Worm (Caenorhabditis elegans) whole organism, young adult: ENCODE data around the gene F36H5.17.
"Not testable (repeated sequence)": the region's sequence is repeated elsewhere in the genome, so short reads cannot be mapped to it uniquely, and the experiment has no call there.

Experiments
- C06A6.2 ChIP-seq: fragments of 200-800 bp; sonication (Bioruptor generic); conservative IDR thresholded peaks from 2 replicates; pipeline ENCODE4 v1.3.6; 2022; ENCODE audit warnings: missing genetic modification characterization, missing compliant biosample characterization
- F33H1.4 ChIP-seq: fragments of 200-800 bp; sonication (Bioruptor generic); IDR thresholded peaks from 2 replicates; pipeline ENCODE4 v1.3.6; 2022; ENCODE audit warnings: missing genetic modification reagents, missing genetic modification characterization, missing compliant biosample characterization
- F37B4.10 ChIP-seq: fragments of 200-800 bp; sonication (Bioruptor generic); IDR thresholded peaks from 2 replicates; pipeline ENCODE4 v1.3.6; 2022; ENCODE audit warnings: missing genetic modification characterization, missing compliant biosample characterization
- T07F8.4 ChIP-seq: sonication (generic microtip); optimal IDR thresholded peaks from 2 replicates; lab custom pipeline; 2016; ENCODE audit warnings: mild to moderate bottlenecking, missing genetic modification characterization, moderate library complexity, missing compliant biosample characterization
- Y53F4B.3 ChIP-seq: fragments of 200-800 bp; sonication (Bioruptor generic); IDR thresholded peaks from 2 replicates; pipeline ENCODE4 v1.3.6; 2022; ENCODE audit warnings: missing genetic modification reagents, missing genetic modification characterization, missing compliant biosample characterization
- Y67H2A.10 ChIP-seq: fragments of 200-800 bp; sonication (Bioruptor generic); conservative IDR thresholded peaks from 2 replicates; pipeline ENCODE4 v1.3.6; 2022; ENCODE audit warnings: missing genetic modification reagents, missing genetic modification characterization, missing compliant biosample characterization
- Y95B8A.8 ChIP-seq: fragments of 200-800 bp; sonication (Bioruptor generic); IDR thresholded peaks from 2 replicates; pipeline ENCODE4 v1.3.6; 2022; ENCODE audit warnings: missing genetic modification reagents, missing genetic modification characterization, missing compliant biosample characterization
- akir-1 ChIP-seq: fragments of 200-800 bp; sonication (Bioruptor generic); optimal IDR thresholded peaks from 2 replicates; lab custom pipeline; 2018; ENCODE audit warnings: mild to moderate bottlenecking, missing genetic modification characterization, moderate library complexity, missing compliant biosample characterization
- aptf-2 ChIP-seq: fragments of 200-800 bp; sonication (Bioruptor generic); conservative IDR thresholded peaks from 2 replicates; pipeline ENCODE4 v1.3.6; 2022; ENCODE audit warnings: missing genetic modification reagents, missing genetic modification characterization, missing compliant biosample characterization
- atf-7 ChIP-seq: sonication (generic microtip); optimal IDR thresholded peaks from 2 replicates; lab custom pipeline; 2017; ENCODE audit warnings: mild to moderate bottlenecking, missing genetic modification characterization, missing compliant biosample characterization
- attf-3 ChIP-seq: fragments of 200-800 bp; sonication (Bioruptor generic); conservative IDR thresholded peaks from 2 replicates; pipeline ENCODE4 v1.3.6; 2022; ENCODE audit warnings: missing genetic modification reagents, missing genetic modification characterization, missing compliant biosample characterization
- attf-6 ChIP-seq: fragments of 200-800 bp; sonication (Bioruptor generic); IDR thresholded peaks from 2 replicates; pipeline ENCODE4 v1.3.6; 2022; ENCODE audit warnings: missing genetic modification reagents, missing genetic modification characterization, missing compliant biosample characterization
- cebp-1 ChIP-seq, 2 experiments: fragments of 200-800 bp in 1 of 2; sonication (Bioruptor generic) in 1 of 2; sonication (generic microtip) in 1 of 2; IDR thresholded peaks in 1 of 2; optimal IDR thresholded peaks in 1 of 2; 2 replicates each; pipeline versions ENCODE4 v1.3.6 to Lab custom; 2017 to 2022; ENCODE audit warnings: missing compliant biosample characterization in 2 of 2, missing genetic modification characterization in 2 of 2, mild to moderate bottlenecking in 1 of 2, missing genetic modification reagents in 1 of 2, moderate library complexity in 1 of 2
- cebp-2 ChIP-seq: fragments of 200-800 bp; sonication (Bioruptor generic); IDR thresholded peaks from 2 replicates; pipeline ENCODE4 v1.3.6; 2022; ENCODE audit warnings: missing genetic modification characterization, missing compliant biosample characterization
- ceh-58 ChIP-seq: fragments of 200-800 bp; sonication (Bioruptor generic); IDR thresholded peaks from 2 replicates; pipeline ENCODE4 v1.3.6; 2022; ENCODE audit warnings: missing genetic modification characterization, missing compliant biosample characterization
- ceh-79 ChIP-seq: sonication (generic microtip); optimal IDR thresholded peaks from 2 replicates; lab custom pipeline; 2017; ENCODE audit warnings: mild to moderate bottlenecking, missing genetic modification characterization, missing compliant biosample characterization
- dox-1 ChIP-seq: fragments of 200-800 bp; sonication (Bioruptor generic); IDR thresholded peaks from 2 replicates; pipeline ENCODE4 v1.3.6; 2022; ENCODE audit warnings: missing genetic modification reagents, missing genetic modification characterization, missing compliant biosample characterization
- efl-1 ChIP-seq: fragments of 150-350 bp; optimal IDR thresholded peaks from 2 replicates; lab custom pipeline; 2014; ENCODE audit warnings: missing biosample characterization, missing genetic modification reagents, missing genetic modification characterization
- egl-44 ChIP-seq: fragments of 200-800 bp; sonication (Bioruptor generic); IDR thresholded peaks from 2 replicates; pipeline ENCODE4 v1.3.6; 2022; ENCODE audit warnings: missing genetic modification reagents, missing genetic modification characterization, missing compliant biosample characterization
- hlh-26 ChIP-seq: fragments of 200-800 bp; sonication (Bioruptor generic); conservative IDR thresholded peaks from 2 replicates; pipeline ENCODE4 v1.3.6; 2022; ENCODE audit warnings: missing genetic modification reagents, missing genetic modification characterization, missing compliant biosample characterization
- hmg-20 ChIP-seq: fragments of 200-800 bp; sonication (Bioruptor generic); IDR thresholded peaks from 2 replicates; pipeline ENCODE4 v1.3.6; 2022; ENCODE audit warnings: missing genetic modification reagents, missing genetic modification characterization, missing compliant biosample characterization
- hrde-1 ChIP-seq: sonication (generic microtip); optimal IDR thresholded peaks from 2 replicates; lab custom pipeline; 2016; ENCODE audit warnings: missing genetic modification characterization, mild to moderate bottlenecking, missing compliant biosample characterization, moderate library complexity, missing genotype, missing genetic modification reagents, borderline replicate concordance
- lin-35 ChIP-seq, 3 experiments: fragments of 150-350 bp in 2 of 3; sonication (generic microtip) in 1 of 3; optimal IDR thresholded peaks; 2 replicates each; lab custom pipeline; 2014 to 2018; ENCODE audit warnings: missing biosample characterization in 3 of 3, missing genetic modification characterization in 3 of 3, missing genetic modification reagents in 3 of 3
- madf-3 ChIP-seq: fragments of 200-800 bp; sonication (Bioruptor generic); IDR thresholded peaks from 2 replicates; pipeline ENCODE4 v1.3.6; 2022; ENCODE audit warnings: missing genetic modification reagents, missing genetic modification characterization, missing compliant biosample characterization
- mcd-1 ChIP-seq: fragments of 200-800 bp; sonication (Bioruptor generic); IDR thresholded peaks from 2 replicates; pipeline ENCODE4 v1.3.6; 2022; ENCODE audit warnings: missing genetic modification reagents, missing genetic modification characterization, missing compliant biosample characterization
- mel-28 ChIP-seq: sonication (generic microtip); optimal IDR thresholded peaks from 2 replicates; lab custom pipeline; 2016; ENCODE audit warnings: borderline replicate concordance, mild to moderate bottlenecking, missing genetic modification characterization, missing compliant biosample characterization
- mes-4 ChIP-seq: sonication (generic microtip); optimal IDR thresholded peaks from 2 replicates; lab custom pipeline; 2016; ENCODE audit warnings: missing genotype, missing genetic modification characterization, missing compliant biosample characterization
- nhr-179 ChIP-seq: sonication (generic microtip); optimal IDR thresholded peaks from 2 replicates; lab custom pipeline; 2016; ENCODE audit warnings: mild to moderate bottlenecking, missing genetic modification characterization, missing compliant biosample characterization
- nhr-27 ChIP-seq: fragments of 200-800 bp; sonication (Bioruptor generic); optimal IDR thresholded peaks from 2 replicates; lab custom pipeline; 2018; ENCODE audit warnings: mild to moderate bottlenecking, missing genetic modification characterization, moderate library complexity, missing compliant biosample characterization
- nhr-80 ChIP-seq: sonication (generic microtip); optimal IDR thresholded peaks from 2 replicates; lab custom pipeline; 2016; ENCODE audit warnings: missing genetic modification characterization, missing compliant biosample characterization
- repo-1 ChIP-seq: sonication (generic microtip); optimal IDR thresholded peaks from 2 replicates; lab custom pipeline; 2017; ENCODE audit warnings: mild to moderate bottlenecking, missing genetic modification characterization, missing compliant biosample characterization
- sea-2 ChIP-seq: fragments of 200-800 bp; sonication (Bioruptor generic); IDR thresholded peaks from 2 replicates; pipeline ENCODE4 v1.3.6; 2022; ENCODE audit warnings: missing genetic modification characterization, missing compliant biosample characterization
- snpc-1.3 ChIP-seq: sonication (generic microtip); optimal IDR thresholded peaks from 2 replicates; lab custom pipeline; 2017; ENCODE audit warnings: missing genetic modification characterization, mild to moderate bottlenecking, missing compliant biosample characterization, antibody characterized with exemption, moderate library complexity, missing genotype, missing genetic modification reagents; ENCODE audit not compliant: insufficient read depth
- somi-1 ChIP-seq: fragments of 200-800 bp; sonication (Bioruptor generic); optimal IDR thresholded peaks from 2 replicates; lab custom pipeline; 2018; ENCODE audit warnings: mild to moderate bottlenecking, missing genetic modification characterization, missing compliant biosample characterization
- tbx-9 ChIP-seq: sonication (generic microtip); optimal IDR thresholded peaks from 2 replicates; lab custom pipeline; 2016; ENCODE audit warnings: borderline replicate concordance, missing genetic modification characterization, inconsistent platforms, missing compliant biosample characterization
- unc-130 ChIP-seq: sonication (generic microtip); optimal IDR thresholded peaks from 2 replicates; lab custom pipeline; 2016; ENCODE audit warnings: missing genetic modification reagents, missing genetic modification characterization, missing compliant biosample characterization
- zfh-2 ChIP-seq: fragments of 200-800 bp; sonication (Bioruptor generic); conservative IDR thresholded peaks from 2 replicates; pipeline ENCODE4 v1.3.6; 2022; ENCODE audit warnings: missing genetic modification reagents, missing genetic modification characterization, missing compliant biosample characterization
- ztf-22 ChIP-seq: fragments of 200-800 bp; sonication (Bioruptor generic); optimal IDR thresholded peaks from 2 replicates; lab custom pipeline; 2018; ENCODE audit warnings: mild to moderate bottlenecking, missing genetic modification characterization, moderate library complexity, missing compliant biosample characterization
- ztf-25 ChIP-seq: fragments of 200-800 bp; sonication (Bioruptor generic); IDR thresholded peaks from 2 replicates; pipeline ENCODE4 v1.3.6; 2022; ENCODE audit warnings: missing genetic modification reagents, missing genetic modification characterization, missing compliant biosample characterization
- ztf-28 ChIP-seq: fragments of 200-800 bp; sonication (Bioruptor generic); IDR thresholded peaks from 2 replicates; pipeline ENCODE4 v1.3.6; 2022; ENCODE audit warnings: missing genetic modification reagents, missing genetic modification characterization, missing compliant biosample characterization

F36H5.17 gene

DNA sequence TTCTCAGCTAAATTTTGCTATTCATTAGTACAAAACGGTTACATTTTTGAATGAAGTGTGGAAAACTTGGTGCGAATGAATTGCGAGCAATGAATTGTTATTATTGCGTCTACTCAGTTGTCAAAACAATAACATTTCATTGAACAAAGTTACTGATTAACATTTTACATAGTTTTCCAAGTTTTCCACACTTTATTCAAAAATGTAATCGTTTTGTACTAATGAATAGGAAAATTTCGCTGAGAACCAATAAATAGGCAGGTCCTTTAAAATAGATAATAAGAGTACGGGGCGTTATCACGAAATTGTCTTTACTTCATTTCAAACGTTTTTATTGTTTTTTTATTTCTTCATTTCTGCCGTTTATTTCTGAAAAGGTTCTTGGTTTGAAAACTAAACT is 26.5 kb upstream of the F36H5.17 start, which contains the start of gene math-4:
Gene math-4, minus strand, starts transcription at position 101 of the 400 bp plus-strand sequence.
- TF ChIP-seq mel-28 (tag; lab: Kevin White, UChicago) = no peak
- no peak for TF ChIP-seq T07F8.4 (tag; lab: Kevin White, UChicago)
- TF ChIP-seq hrde-1 (tag; lab: Kevin White, UChicago) = no peak
- TF ChIP-seq sea-2 (GFP tag; lab: Robert Waterston, UW) = no peak
- no peak for TF ChIP-seq hmg-20 (GFP tag; lab: Robert Waterston, UW)

DNA sequence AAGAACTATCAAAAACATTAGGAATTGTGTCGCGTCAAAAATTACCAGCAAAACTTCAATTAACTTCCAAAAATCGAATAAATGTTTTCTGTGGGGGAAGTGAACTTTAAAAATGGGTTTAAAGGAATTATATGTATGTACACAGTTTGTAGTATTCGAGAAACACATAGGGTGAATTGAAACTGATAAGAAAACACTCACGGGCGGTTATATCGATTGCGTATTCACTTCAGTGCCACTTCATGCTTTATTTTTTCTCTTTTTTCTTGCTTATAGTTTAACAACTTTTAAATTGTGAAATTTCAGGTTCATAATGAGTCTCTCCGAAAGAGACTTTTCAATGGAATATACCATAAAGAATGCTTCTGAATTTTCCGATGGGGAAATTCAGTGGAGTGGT is 19.3 kb upstream of the F36H5.17 start, which contains the start of gene F36H5.14:
Gene F36H5.14, plus strand, starts transcription at position 301 of the 400 bp plus-strand sequence.
- not testable (repeated sequence) for TF ChIP-seq aptf-2; tbx-9 (tag; lab: Kevin White, UChicago); efl-1 (GFP tag; lab: Kevin White, UChicago)
- TF ChIP-seq, all 124 proteins: peak for 0; not testable (repeated sequence) for 124

- TF ChIP-seq lin-35 (GFP tag; optimal IDR thresholded peaks at IDR 0.05; lab: Kevin White, UChicago) (no peak), F33H1.4 (no peak), sea-2 (GFP tag; lab: Robert Waterston, UW) (no peak), mel-28 (tag; lab: Kevin White, UChicago) (no peak), ztf-22 (GFP tag; lab: Kevin White, UChicago) (no peak), ceh-58 (GFP tag; lab: Robert Waterston, UW) (no peak), nhr-27 (tag; lab: Kevin White, UChicago) (no peak), snpc-1.3 (no peak), cebp-2 (GFP tag; lab: Robert Waterston, UW) (no peak), cebp-1 (GFP tag; IDR thresholded peaks at IDR 0.05; lab: Robert Waterston, UW) (no peak), cebp-1 (tag; optimal IDR thresholded peaks at IDR 0.05; lab: Kevin White, UChicago) (no peak), zfh-2 (no peak), Y53F4B.3 (GFP tag; lab: Robert Waterston, UW) (no peak), ztf-28 (GFP tag; lab: Robert Waterston, UW) (no peak), Y67H2A.10 (GFP tag; lab: Robert Waterston, UW) (no peak), hlh-26 (GFP tag; lab: Robert Waterston, UW) (no peak), somi-1 (GFP tag; lab: Kevin White, UChicago) (no peak), attf-3 (GFP tag; lab: Robert Waterston, UW) (no peak)
Measured at ce11 chrII:1771785-1772184, 15.8 kb upstream of the F36H5.17 start, which contains the start of gene math-3. Gene math-3, plus strand, starts transcription at chrII:1772085.

DNA sequence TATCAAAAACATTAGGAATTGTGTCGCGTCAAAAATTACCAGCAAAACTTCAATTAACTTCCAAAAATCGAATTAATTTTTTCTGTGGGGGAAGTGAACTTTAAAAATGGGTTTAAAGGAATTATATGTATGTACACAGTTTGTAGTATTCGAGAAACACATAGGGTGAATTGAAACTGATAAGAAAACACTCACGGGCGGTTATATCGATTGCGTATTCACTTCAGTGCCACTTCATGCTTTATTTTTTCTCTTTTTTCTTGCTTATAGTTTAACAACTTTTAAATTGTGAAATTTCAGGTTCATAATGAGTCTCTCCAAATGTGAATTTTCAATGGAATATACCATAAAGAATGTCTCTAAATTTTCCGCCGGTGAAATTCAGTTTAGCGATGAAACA is 15.4 kb upstream of the F36H5.17 start, which contains the start of gene math-26:
Gene math-26, plus strand, starts transcription at position 301 of the 400 bp plus-strand sequence.
- TF ChIP-seq F37B4.10; nhr-179 (tag; lab: Kevin White, UChicago); attf-3 (GFP tag; lab: Robert Waterston, UW): not testable (repeated sequence)

DNA sequence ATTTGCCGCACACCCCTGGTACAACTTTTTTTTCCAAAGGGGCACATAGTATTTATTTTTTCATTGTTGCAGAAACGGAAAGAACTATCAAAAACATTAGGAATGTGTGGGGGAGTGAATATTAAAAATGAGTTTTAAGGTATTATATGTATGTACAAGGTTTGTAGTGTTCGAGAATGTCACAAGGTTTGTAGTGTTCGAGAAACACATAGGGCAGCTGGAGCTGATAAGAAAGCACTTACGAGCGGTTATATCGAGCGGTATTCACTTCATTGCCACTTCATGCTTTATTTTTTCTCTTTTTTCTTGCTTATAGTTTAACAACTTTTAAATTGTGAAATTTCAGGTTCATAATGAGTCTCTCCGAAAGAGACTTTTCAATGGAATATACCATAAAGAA is 11.5 kb upstream of the F36H5.17 start:
- TF ChIP-seq nhr-80 (peak; percentile 36), dox-1 (0 out of 2 replicates have a peak, but pooled peaks have one; percentile 14)

ce11 chrII:1766715-1767114 is 10.7 kb upstream of the F36H5.17 start:
- TF ChIP-seq C06A6.2 (no peak), mes-4 (tag; lab: Kevin White, UChicago) (no peak), egl-44 (GFP tag; lab: Robert Waterston, UW) (no peak), hrde-1 (tag; lab: Kevin White, UChicago) (no peak), attf-6 (GFP tag; lab: Robert Waterston, UW) (no peak), atf-7 (no peak), akir-1 (GFP tag; lab: Kevin White, UChicago) (no peak), ztf-25 (GFP tag; lab: Robert Waterston, UW) (no peak), unc-130 (GFP tag; lab: Kevin White, UChicago) (no peak), mcd-1 (no peak), repo-1 (no peak), Y95B8A.8 (GFP tag; lab: Robert Waterston, UW) (no peak), madf-3 (no peak), ceh-79 (tag; lab: Kevin White, UChicago) (no peak)
